Fruit fly (Drosophila melanogaster) whole organism, embryonic: Measurements from ENCODE around the gene CG10492.

Experiments
- Antp ChIP-seq: fragments of 200-800 bp; sonication (Bioruptor generic); optimal IDR thresholded peaks from 3 replicates; lab custom pipeline; 2016; ENCODE audit warnings: missing biosample characterization, missing genetic modification characterization
- CG10321 ChIP-seq: fragments of 200-800 bp; sonication (Bioruptor generic); IDR thresholded peaks from 2 replicates; pipeline ENCODE4 v1.3.6; 2022; ENCODE audit warnings: missing biosample characterization, missing genetic modification characterization
- CG11695 ChIP-seq: fragments of 200-800 bp; sonication (Bioruptor generic); IDR thresholded peaks from 3 replicates; pipeline ENCODE4 v1.3.6; 2022; ENCODE audit warnings: missing biosample characterization, missing genetic modification characterization
- CG12071 ChIP-seq: fragments of 200-800 bp; sonication (Bioruptor generic); optimal IDR thresholded peaks from 3 replicates; lab custom pipeline; 2018; ENCODE audit warnings: missing biosample characterization, mild to moderate bottlenecking, missing genetic modification characterization
- CG12104 ChIP-seq: fragments of 200-800 bp; sonication (Bioruptor generic); optimal IDR thresholded peaks from 3 replicates; lab custom pipeline; 2016; ENCODE audit warnings: missing biosample characterization, missing genetic modification characterization
- CG12391 ChIP-seq: fragments of 200-800 bp; sonication (Bioruptor generic); optimal IDR thresholded peaks from 3 replicates; lab custom pipeline; 2018; ENCODE audit warnings: missing biosample characterization, mild to moderate bottlenecking, missing genetic modification characterization, moderate library complexity
- CG14667 ChIP-seq: fragments of 200-800 bp; sonication (Bioruptor generic); IDR thresholded peaks from 2 replicates; pipeline ENCODE4 v1.3.6; 2022; ENCODE audit warnings: missing biosample characterization, missing genetic modification characterization
- CG15073 ChIP-seq: fragments of 200-800 bp; sonication (Bioruptor generic); optimal IDR thresholded peaks from 2 replicates; lab custom pipeline; 2016; ENCODE audit warnings: missing biosample characterization, missing genetic modification characterization
- CG15514 ChIP-seq: fragments of 200-800 bp; sonication (Bioruptor generic); optimal IDR thresholded peaks from 3 replicates; lab custom pipeline; 2017; ENCODE audit warnings: missing biosample characterization, missing genetic modification characterization, mild to moderate bottlenecking, moderate library complexity, missing genetic modification reagents
- CG17912 ChIP-seq: fragments of 200-800 bp; sonication (Bioruptor generic); optimal IDR thresholded peaks from 2 replicates; lab custom pipeline; 2018; ENCODE audit warnings: missing biosample characterization, mild to moderate bottlenecking, missing genetic modification characterization
- CG18011 ChIP-seq: fragments of 200-800 bp; sonication (Bioruptor generic); optimal IDR thresholded peaks from 2 replicates; lab custom pipeline; 2017; ENCODE audit warnings: missing biosample characterization, missing genetic modification characterization, mild to moderate bottlenecking, moderate library complexity, missing genotype
- CG32532 ChIP-seq: fragments of 200-800 bp; sonication (Bioruptor generic); IDR thresholded peaks from 2 replicates; pipeline ENCODE4 v1.3.6; 2022; ENCODE audit warnings: missing biosample characterization, missing genetic modification characterization
- CG4328 ChIP-seq: fragments of 200-800 bp; sonication (Bioruptor generic); optimal IDR thresholded peaks from 3 replicates; lab custom pipeline; 2017; ENCODE audit warnings: missing biosample characterization, missing genetic modification reagents, missing genetic modification characterization
- CG4404 ChIP-seq: fragments of 200-800 bp; sonication (Bioruptor generic); IDR thresholded peaks from 2 replicates; pipeline ENCODE4 v1.3.6; 2022; ENCODE audit warnings: missing biosample characterization, missing genetic modification characterization
- CG6791 ChIP-seq: fragments of 200-800 bp; sonication (Bioruptor generic); IDR thresholded peaks from 3 replicates; pipeline ENCODE4 v1.3.6; 2022; ENCODE audit warnings: missing biosample characterization, missing genetic modification characterization; ENCODE audit not compliant: partially characterized antibody
- CG8089 ChIP-seq: fragments of 200-800 bp; sonication (Bioruptor generic); optimal IDR thresholded peaks from 3 replicates; lab custom pipeline; 2016; ENCODE audit warnings: missing biosample characterization, missing genetic modification characterization
- CG9932 ChIP-seq: fragments of 200-800 bp; sonication (Bioruptor generic); IDR thresholded peaks from 2 replicates; pipeline ENCODE4 v1.3.6; 2022; ENCODE audit warnings: missing biosample characterization, missing genetic modification characterization
- Camta ChIP-seq: fragments of 200-800 bp; sonication (Bioruptor generic); optimal IDR thresholded peaks from 2 replicates; lab custom pipeline; 2016; ENCODE audit warnings: missing biosample characterization, missing genetic modification characterization
- D ChIP-seq, 2 experiments: fragments of 200-800 bp in 1 of 2; fragments of >200 bp in 1 of 2; sonication (Bioruptor generic) in 1 of 2; optimal IDR thresholded peaks; 2 replicates in 1 of 2; 3 replicates in 1 of 2; lab custom pipeline; 2017; ENCODE audit warnings: mild to moderate bottlenecking in 1 of 2, missing biosample characterization in 1 of 2, missing genetic modification characterization in 1 of 2, missing genetic modification reagents in 1 of 2
- D19B ChIP-seq: fragments of 200-800 bp; sonication (Bioruptor generic); optimal IDR thresholded peaks from 2 replicates; lab custom pipeline; 2017; ENCODE audit warnings: missing biosample characterization, mild to moderate bottlenecking, missing genetic modification characterization
- Dfd ChIP-seq, 2 experiments: fragments of >200 bp; optimal IDR thresholded peaks; 2 replicates each; lab custom pipeline; 2017; ENCODE audit warnings: missing biosample characterization in 2 of 2, missing genetic modification characterization in 2 of 2
- Fer3 ChIP-seq: fragments of 200-800 bp; sonication (Bioruptor generic); optimal IDR thresholded peaks from 2 replicates; lab custom pipeline; 2018; ENCODE audit warnings: missing biosample characterization, mild to moderate bottlenecking, missing genetic modification characterization, moderate library complexity
- Hey ChIP-seq: fragments of 200-800 bp; sonication (Bioruptor generic); optimal IDR thresholded peaks from 3 replicates; lab custom pipeline; 2018; ENCODE audit warnings: missing biosample characterization, mild to moderate bottlenecking, missing genetic modification characterization
- Ravus ChIP-seq: fragments of 200-800 bp; sonication (Bioruptor generic); IDR thresholded peaks from 2 replicates; pipeline ENCODE4 v1.3.6; 2022; ENCODE audit warnings: missing biosample characterization, missing genetic modification characterization
- ara ChIP-seq: fragments of 200-800 bp; sonication (Bioruptor generic); IDR thresholded peaks from 2 replicates; pipeline ENCODE4 v1.3.6; 2022; ENCODE audit warnings: missing biosample characterization, missing genetic modification characterization
- bab2 ChIP-seq: fragments of 200-800 bp; sonication (Bioruptor generic); optimal IDR thresholded peaks from 2 replicates; lab custom pipeline; 2016; ENCODE audit warnings: missing biosample characterization, missing genetic modification characterization
- bbx ChIP-seq: fragments of 200-800 bp; sonication (Bioruptor generic); IDR thresholded peaks from 2 replicates; pipeline ENCODE4 v1.3.6; 2022; ENCODE audit warnings: missing biosample characterization, missing genetic modification characterization; ENCODE audit not compliant: partially characterized antibody
- chinmo ChIP-seq: fragments of 200-800 bp; sonication (Bioruptor generic); IDR thresholded peaks from 4 replicates; pipeline ENCODE4 v1.3.6; 2022; ENCODE audit warnings: missing biosample characterization, missing genetic modification characterization; ENCODE audit not compliant: partially characterized antibody
- chm ChIP-seq: fragments of 200-800 bp; sonication (Bioruptor generic); IDR thresholded peaks from 2 replicates; pipeline ENCODE4 v1.3.6; 2022; ENCODE audit warnings: missing biosample characterization, missing genetic modification characterization
- chn ChIP-seq: fragments of 200-800 bp; sonication (Bioruptor generic); optimal IDR thresholded peaks from 2 replicates; lab custom pipeline; 2016; ENCODE audit warnings: missing biosample characterization, missing genetic modification characterization
- croc ChIP-seq: fragments of 200-800 bp; sonication (Bioruptor generic); conservative IDR thresholded peaks from 3 replicates; pipeline ENCODE4 v1.3.6; 2022; ENCODE audit warnings: missing biosample characterization, missing genetic modification characterization
- crol ChIP-seq: fragments of 200-800 bp; sonication (Bioruptor generic); IDR thresholded peaks from 2 replicates; pipeline ENCODE4 v1.3.6; 2022; ENCODE audit warnings: missing biosample characterization, missing genetic modification characterization
- crp ChIP-seq, 2 experiments: fragments of 200-800 bp; sonication (Bioruptor generic); optimal IDR thresholded peaks; 2 replicates in 1 of 2; 3 replicates in 1 of 2; lab custom pipeline; 2017; ENCODE audit warnings: missing biosample characterization in 2 of 2, missing genetic modification characterization in 2 of 2, mild to moderate bottlenecking in 1 of 2, moderate library complexity in 1 of 2
- eve ChIP-seq, 2 experiments: fragments of >200 bp; optimal IDR thresholded peaks; 2 replicates each; lab custom pipeline; 2017; ENCODE audit warnings: missing biosample characterization in 2 of 2, missing genetic modification characterization in 2 of 2
- grn ChIP-seq: fragments of 200-800 bp; sonication (Bioruptor generic); optimal IDR thresholded peaks from 3 replicates; lab custom pipeline; 2017; ENCODE audit warnings: missing biosample characterization, missing genetic modification characterization
- lmd ChIP-seq: fragments of 200-800 bp; sonication (Bioruptor generic); IDR thresholded peaks from 2 replicates; pipeline ENCODE4 v1.3.6; 2022; ENCODE audit warnings: missing biosample characterization, missing genetic modification characterization
- mld ChIP-seq: fragments of 200-800 bp; sonication (Bioruptor generic); IDR thresholded peaks from 3 replicates; pipeline ENCODE4 v1.3.6; 2022; ENCODE audit warnings: missing biosample characterization, missing genetic modification characterization; ENCODE audit not compliant: partially characterized antibody
- nmo ChIP-seq: fragments of 200-800 bp; sonication (Bioruptor generic); optimal IDR thresholded peaks from 2 replicates; lab custom pipeline; 2018; ENCODE audit warnings: missing biosample characterization, mild to moderate bottlenecking, missing genetic modification characterization, moderate library complexity
- nom ChIP-seq: fragments of 200-800 bp; sonication (Bioruptor generic); optimal IDR thresholded peaks from 2 replicates; lab custom pipeline; 2017; ENCODE audit warnings: missing biosample characterization, missing genetic modification characterization, mild to moderate bottlenecking, moderate library complexity, missing genetic modification reagents
- pb ChIP-seq: fragments of 200-800 bp; sonication (Bioruptor generic); optimal IDR thresholded peaks from 3 replicates; lab custom pipeline; 2016; ENCODE audit warnings: missing biosample characterization, missing genetic modification characterization
- phol ChIP-seq: fragments of 200-800 bp; sonication (Bioruptor generic); optimal IDR thresholded peaks from 3 replicates; lab custom pipeline; 2018; ENCODE audit warnings: missing biosample characterization, mild to moderate bottlenecking, missing genetic modification characterization, moderate library complexity
- sd ChIP-seq: fragments of 200-800 bp; sonication (Bioruptor generic); optimal IDR thresholded peaks from 3 replicates; lab custom pipeline; 2018; ENCODE audit warnings: missing biosample characterization, mild to moderate bottlenecking, missing genetic modification characterization, moderate library complexity
- sisA ChIP-seq: fragments of 200-800 bp; sonication (Bioruptor generic); IDR thresholded peaks from 2 replicates; pipeline ENCODE4 v1.3.6; 2022; ENCODE audit warnings: missing biosample characterization, missing genetic modification characterization
- slbo ChIP-seq: fragments of 200-800 bp; sonication (Bioruptor generic); IDR thresholded peaks from 2 replicates; pipeline ENCODE4 v1.3.6; 2022; ENCODE audit warnings: missing biosample characterization, missing genetic modification characterization
- tio ChIP-seq: fragments of 200-800 bp; sonication (Bioruptor generic); optimal IDR thresholded peaks from 2 replicates; lab custom pipeline; 2017; ENCODE audit warnings: missing biosample characterization, missing genetic modification characterization, inconsistent platforms
- tx ChIP-seq: fragments of 200-800 bp; sonication (Bioruptor generic); optimal IDR thresholded peaks from 2 replicates; lab custom pipeline; 2016; ENCODE audit warnings: missing biosample characterization, missing genetic modification characterization
- vvl ChIP-seq: fragments of 200-800 bp; sonication (Bioruptor generic); IDR thresholded peaks from 2 replicates; pipeline ENCODE4 v1.3.6; 2022; ENCODE audit warnings: missing biosample characterization, missing genetic modification characterization
- z ChIP-seq: fragments of 200-800 bp; sonication (Bioruptor generic); IDR thresholded peaks from 3 replicates; pipeline ENCODE4 v1.3.6; 2022; ENCODE audit warnings: missing biosample characterization, missing genetic modification characterization

The CG10492 gene

dm6 chr2L:19023972-19024743 lies 29.7 kb upstream of the CG10492 start (continued):
- TF ChIP-seq bab2 (GFP tag; lab: Kevin White, UChicago): peak; percentile 5
- peak; percentile 73 for TF ChIP-seq CG4328 (GFP tag; lab: Kevin White, UChicago)
- no peak for TF ChIP-seq pb (GFP tag; lab: Kevin White, UChicago)
- TF ChIP-seq ara (GFP tag; lab: Robert Waterston, UW): 0 out of 2 replicates have a peak, but pooled peaks have one; percentile 14
- peak; percentile 19 for TF ChIP-seq CG18011 (GFP tag; lab: Kevin White, UChicago)
- no peak for TF ChIP-seq Dfd (GFP tag; optimal IDR thresholded peaks at IDR 0.05; lab: Kevin White, UChicago)
- TF ChIP-seq CG11695: peak; percentile 66
- TF ChIP-seq bbx (GFP tag; lab: Robert Waterston, UW): no peak
- peak; percentile 62 for TF ChIP-seq sisA (GFP tag; lab: Robert Waterston, UW)
- TF ChIP-seq CG15073 (GFP tag; lab: Kevin White, UChicago): no peak
- TF ChIP-seq Ravus (GFP tag; lab: Robert Waterston, UW): no peak
- TF ChIP-seq Antp (GFP tag; lab: Kevin White, UChicago): no peak
- no peak for TF ChIP-seq tx (GFP tag; lab: Kevin White, UChicago)
- peak; percentile 55 for TF ChIP-seq lmd
- TF ChIP-seq sd (tag; lab: Kevin White, UChicago): peak; percentile 60
- TF ChIP-seq eve (GFP tag; optimal IDR thresholded peaks at IDR 0.05; lab: Kevin White, UChicago): no peak
- TF ChIP-seq croc: no peak; the same call in 2 of the 3 replicates
- no peak for TF ChIP-seq vvl
- no peak; the same call in 1 of the 2 replicates for TF ChIP-seq CG4404
- peak; percentile 67 for TF ChIP-seq nmo (GFP tag; lab: Kevin White, UChicago)
- TF ChIP-seq CG10321 (GFP tag; lab: Robert Waterston, UW): no peak
- TF ChIP-seq CG12391 (tag; lab: Kevin White, UChicago): peak; percentile 72
- peak; percentile 90 for TF ChIP-seq crol (GFP tag; lab: Robert Waterston, UW)
- peak; percentile 38 for TF ChIP-seq D19B (GFP tag; lab: Kevin White, UChicago)
- no peak for TF ChIP-seq D (optimal IDR thresholded peaks at IDR 0.05; lab: Kevin White, UChicago)
- peak; percentile 67 for TF ChIP-seq D (GFP tag; optimal IDR thresholded peaks at IDR 0.05; lab: Kevin White, UChicago)
- no peak for TF ChIP-seq CG17912 (GFP tag; lab: Kevin White, UChicago)
- TF ChIP-seq CG8089 (GFP tag; lab: Kevin White, UChicago): no peak
- TF ChIP-seq CG12104: peak; percentile 33
- peak; percentile 21; the same call in 1 of the 2 replicates for TF ChIP-seq CG14667 (GFP tag; lab: Robert Waterston, UW)
- peak; percentile 40 for TF ChIP-seq tio (GFP tag; lab: Kevin White, UChicago)
- peak; percentile 75 for TF ChIP-seq phol (tag; lab: Kevin White, UChicago)
- TF ChIP-seq crp (GFP tag; optimal IDR thresholded peaks at IDR 0.05; lab: Kevin White, UChicago): peak in 1 of 2 experiments; percentile 15
- TF ChIP-seq CG15514 (GFP tag; lab: Kevin White, UChicago): peak; percentile 53
- peak; percentile 41 for TF ChIP-seq nom (GFP tag; lab: Kevin White, UChicago)
- peak; percentile 67 for TF ChIP-seq slbo (GFP tag; lab: Robert Waterston, UW)
- TF ChIP-seq chm: 0 out of 2 replicates have a peak, but pooled peaks have one; percentile 16
- TF ChIP-seq Camta: peak; percentile 23
- TF ChIP-seq z (GFP tag; lab: Robert Waterston, UW): no peak
- peak; percentile 25 for TF ChIP-seq CG12071 (GFP tag; lab: Kevin White, UChicago)
- TF ChIP-seq CG32532 (GFP tag; lab: Robert Waterston, UW): peak; percentile 31; the same call in 1 of the 2 replicates
- TF ChIP-seq Hey (tag; lab: Kevin White, UChicago): peak; percentile 80
- peak; percentile 77 for TF ChIP-seq Fer3 (tag; lab: Kevin White, UChicago)
- no peak for TF ChIP-seq CG9932 (GFP tag; lab: Robert Waterston, UW)
- TF ChIP-seq chinmo: 0 out of 4 replicates have a peak, but pooled peaks have one; percentile 38
- no peak for TF ChIP-seq grn
- no peak for TF ChIP-seq CG6791 (GFP tag; lab: Robert Waterston, UW)
- TF ChIP-seq mld (GFP tag; lab: Robert Waterston, UW): no peak
- no peak for TF ChIP-seq chn (GFP tag; lab: Kevin White, UChicago)
